Worm (Caenorhabditis elegans) whole organism, mixed stage, embryonic: ENCODE results near the gene srj-52.

Experiments
- M03D4.4 ChIP-seq: sonication (generic microtip); optimal IDR thresholded peaks from 2 replicates; lab custom pipeline; 2017; ENCODE audit warnings: mild to moderate bottlenecking, missing genetic modification characterization, missing compliant biosample characterization
- ceh-43 ChIP-seq: fragments of 200-800 bp; sonication (Bioruptor generic); optimal IDR thresholded peaks from 2 replicates; lab custom pipeline; 2018; ENCODE audit warnings: mild to moderate bottlenecking, missing genetic modification characterization, moderate library complexity, missing compliant biosample characterization
- ces-1 ChIP-seq: fragments of 150-350 bp; optimal IDR thresholded peaks from 2 replicates; lab custom pipeline; 2014; ENCODE audit warnings: missing biosample characterization, missing genetic modification reagents, missing genetic modification characterization
- drap-1 ChIP-seq: fragments of 200-800 bp; sonication (Bioruptor generic); optimal IDR thresholded peaks from 3 replicates; lab custom pipeline; 2018; ENCODE audit warnings: mild to moderate bottlenecking, missing genetic modification characterization, missing compliant biosample characterization
- lin-32 ChIP-seq: fragments of 200-800 bp; sonication (Bioruptor generic); optimal IDR thresholded peaks from 2 replicates; lab custom pipeline; 2018; ENCODE audit warnings: mild to moderate bottlenecking, missing genetic modification characterization, missing compliant biosample characterization
- mab-5 ChIP-seq: fragments of 150-350 bp; optimal IDR thresholded peaks from 2 replicates; lab custom pipeline; 2014; ENCODE audit warnings: missing biosample characterization, missing genetic modification characterization
- mep-1 ChIP-seq: fragments of 150-350 bp; optimal IDR thresholded peaks from 2 replicates; lab custom pipeline; 2017; ENCODE audit warnings: missing biosample characterization, missing genetic modification reagents, missing genetic modification characterization, inconsistent platforms
- nhr-237 ChIP-seq: fragments of 150-350 bp; optimal IDR thresholded peaks from 2 replicates; lab custom pipeline; 2014; ENCODE audit warnings: missing biosample characterization, missing genetic modification characterization
- sem-2 ChIP-seq: fragments of 200-800 bp; sonication (Bioruptor generic); optimal IDR thresholded peaks from 2 replicates; lab custom pipeline; 2018; ENCODE audit warnings: mild to moderate bottlenecking, missing genetic modification characterization, missing compliant biosample characterization
- unc-120 ChIP-seq: sonication (generic microtip); optimal IDR thresholded peaks from 2 replicates; lab custom pipeline; 2017; ENCODE audit warnings: missing genetic modification characterization, missing compliant biosample characterization; ENCODE audit not compliant: poor library complexity, severe bottlenecking
- unc-39 ChIP-seq: fragments of 150-350 bp; optimal IDR thresholded peaks from 2 replicates; lab custom pipeline; 2014; ENCODE audit warnings: missing biosample characterization, missing genetic modification characterization
- unc-62 ChIP-seq: fragments of 150-350 bp; optimal IDR thresholded peaks from 2 replicates; lab custom pipeline; 2014; ENCODE audit warnings: missing biosample characterization, missing genetic modification reagents, missing genetic modification characterization
- ztf-11 ChIP-seq: fragments of 150-350 bp; optimal IDR thresholded peaks from 2 replicates; lab custom pipeline; 2014; ENCODE audit warnings: missing biosample characterization, missing genetic modification characterization

Gene srj-52

DNA sequence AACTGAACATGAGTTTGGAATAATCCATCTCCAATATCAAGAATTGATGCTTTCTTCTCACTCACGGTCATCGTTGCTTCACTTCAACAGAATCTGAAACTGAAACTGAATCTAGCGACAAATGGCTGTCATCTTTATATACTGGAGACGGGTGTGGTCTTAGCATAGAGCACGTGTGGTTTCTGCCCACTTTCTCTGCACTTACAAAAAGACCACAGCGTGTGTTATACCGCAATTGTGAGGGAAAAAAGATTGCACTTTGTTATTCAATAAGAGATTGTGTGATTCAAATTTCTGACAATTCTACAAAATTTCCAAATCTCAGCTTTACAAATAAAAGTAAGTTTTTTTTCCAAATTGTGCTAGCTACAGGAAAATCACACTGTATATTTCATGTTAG lies 49.7 kb downstream of the srj-52 start, which contains the start of gene F48G7.12:
F48G7.12 (minus strand) TSS at position 101 of the 400 bp plus-strand sequence.
- TF ChIP-seq ces-1 (GFP tag; lab: Kevin White, UChicago) (no peak), unc-62 (no peak), unc-39 (no peak), mab-5 (no peak), M03D4.4 (no peak), lin-32 (GFP tag; lab: Kevin White, UChicago) (no peak), sem-2 (no peak), ceh-43 (GFP tag; lab: Kevin White, UChicago) (no peak), nhr-237 (tag; lab: Kevin White, UChicago) (no peak), drap-1 (GFP tag; lab: Kevin White, UChicago) (no peak), unc-120 (tag; lab: Kevin White, UChicago) (no peak), mep-1 (tag; lab: Kevin White, UChicago) (no peak), ztf-11 (no peak)
